Fruit fly (Drosophila melanogaster): ENCODE measurements around the gene Cpr65Az.

Gene Cpr65Az

dm6 chr3L:6129591-6129990, 31.0 kb upstream of the Cpr65Az start:
- TF ChIP-seq D1 (tag; optimal IDR thresholded peaks at IDR 0.05), result peak; percentile 20
- TF ChIP-seq Snoo (tag; optimal IDR thresholded peaks at IDR 0.05), result no peak

DNA sequence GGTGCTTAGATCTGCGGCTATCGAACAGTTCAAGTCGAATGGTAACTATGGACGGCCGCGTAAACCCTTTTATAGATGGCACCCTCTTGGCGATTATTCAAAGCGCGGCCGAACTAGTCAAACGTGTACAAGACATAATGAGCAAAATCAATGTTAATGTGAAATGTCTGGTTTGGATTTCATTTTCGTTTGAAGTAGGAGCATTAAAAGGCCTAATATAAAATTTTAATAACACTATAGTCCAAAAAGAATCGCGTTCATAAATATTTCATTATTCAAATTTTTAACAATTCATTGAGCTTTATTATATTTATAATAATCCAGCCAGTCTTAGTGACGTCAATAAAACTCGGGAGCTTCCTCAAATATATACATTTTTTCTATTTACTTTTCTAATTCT, 29.7 kb upstream of the Cpr65Az start, which contains the start of gene Lcp65Ag3:
TSS of gene Lcp65Ag3 (minus strand) at position 46 of the 400 bp plus-strand sequence.
- TF ChIP-seq Pif1A (GFP tag; optimal IDR thresholded peaks at IDR 0.05) (no peak), CG8301 (tag; optimal IDR thresholded peaks at IDR 0.05) (no peak), gl (tag; optimal IDR thresholded peaks at IDR 0.05) (no peak), Pif1B (GFP tag; optimal IDR thresholded peaks at IDR 0.05) (no peak), D1 (tag; optimal IDR thresholded peaks at IDR 0.05) (no peak), CG14655 (GFP tag; optimal IDR thresholded peaks at IDR 0.05) (no peak), CG15710 (tag; optimal IDR thresholded peaks at IDR 0.05) (no peak), CG12605 (GFP tag; IDR thresholded peaks at IDR 0.05) (no peak), CG17806 (tag; optimal IDR thresholded peaks at IDR 0.05) (no peak), EcR (GFP tag; optimal IDR thresholded peaks at IDR 0.05) (no peak), CG13204 (GFP tag; optimal IDR thresholded peaks at IDR 0.05) (no peak)

dm6 chr3L:6132009-6132408, 28.6 kb upstream of the Cpr65Az start, which contains the start of gene Cpr65Au:
Gene Cpr65Au (minus strand): TSS chr3L:6132109.
- TF ChIP-seq rn (GFP tag; IDR thresholded peaks at IDR 0.05) (0 out of 2 replicates have a peak, but pooled peaks have one; percentile 9), CG14655 (GFP tag; optimal IDR thresholded peaks at IDR 0.05) (no peak)

DNA sequence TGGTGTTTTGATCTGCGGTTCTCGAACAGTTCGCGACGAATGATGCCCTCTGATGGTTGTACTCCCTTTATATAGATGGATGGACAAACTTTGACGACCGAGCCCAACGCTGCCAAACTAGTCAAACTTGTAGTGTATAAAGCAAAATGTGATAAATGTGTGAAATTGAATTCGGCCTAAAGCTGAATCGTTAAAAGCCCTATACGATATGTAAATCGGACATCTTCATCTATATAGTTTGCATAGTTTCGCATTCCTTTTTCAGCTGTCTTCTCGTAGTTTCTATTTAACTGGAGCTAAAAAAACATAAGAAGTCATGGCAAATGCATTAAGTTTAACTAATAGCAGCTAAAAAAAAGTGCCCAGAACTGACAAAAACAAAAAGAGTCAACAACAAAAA, 27.1 kb upstream of the Cpr65Az start, which contains the start of gene Lcp65Ag2:
TSS of gene Lcp65Ag2 (minus strand) at position 48 of the 400 bp plus-strand sequence.
- TF ChIP-seq CG32121 (GFP tag; IDR thresholded peaks at IDR 0.05) (no peak), fd96Ca (GFP tag; IDR thresholded peaks at IDR 0.05) (no peak), EcR (GFP tag; optimal IDR thresholded peaks at IDR 0.05) (no peak), CG15710 (tag; optimal IDR thresholded peaks at IDR 0.05) (no peak), CG14655 (GFP tag; optimal IDR thresholded peaks at IDR 0.05) (no peak), Pif1B (GFP tag; optimal IDR thresholded peaks at IDR 0.05) (no peak), Pif1A (GFP tag; optimal IDR thresholded peaks at IDR 0.05) (no peak), Snoo (tag; optimal IDR thresholded peaks at IDR 0.05) (no peak), CG9948 (tag; optimal IDR thresholded peaks at IDR 0.05) (no peak), CG10348 (GFP tag; IDR thresholded peaks at IDR 0.05) (no peak), Ets98B (GFP tag; IDR thresholded peaks at IDR 0.05) (no peak), gl (tag; optimal IDR thresholded peaks at IDR 0.05) (no peak), CG13204 (GFP tag; optimal IDR thresholded peaks at IDR 0.05) (no peak), CG8159 (tag; optimal IDR thresholded peaks at IDR 0.05) (no peak), CG8301 (tag; optimal IDR thresholded peaks at IDR 0.05) (no peak), D1 (tag; optimal IDR thresholded peaks at IDR 0.05) (no peak), CG4496 (GFP tag; IDR thresholded peaks at IDR 0.05) (no peak), CG17806 (tag; optimal IDR thresholded peaks at IDR 0.05) (no peak), CG34367 (tag; optimal IDR thresholded peaks at IDR 0.05) (no peak)

DNA sequence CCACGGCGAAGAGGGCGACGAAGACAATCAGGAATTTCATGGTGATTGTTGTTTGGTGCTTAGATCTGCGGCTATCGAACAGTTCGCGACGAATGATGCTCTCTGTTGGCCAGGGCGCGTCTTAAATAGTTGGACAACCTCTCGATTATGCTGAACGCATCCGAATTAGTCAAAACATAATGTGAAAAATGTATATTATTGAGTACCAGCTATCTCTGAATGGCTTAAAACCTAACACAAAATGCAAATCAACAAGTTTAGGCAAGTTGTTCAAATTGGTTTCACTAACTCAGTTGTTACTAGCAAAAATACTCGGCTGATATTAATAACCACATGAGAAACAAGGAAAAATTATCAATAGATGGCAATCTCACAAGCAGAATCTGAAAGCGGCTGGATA, 25.4 kb upstream of the Cpr65Az start, which contains the start of gene Lcp65Ag1:
TSS of gene Lcp65Ag1 (minus strand) at position 101 of the 400 bp plus-strand sequence.
- no peak for TF ChIP-seq gl (tag; optimal IDR thresholded peaks at IDR 0.05)
- no peak for TF ChIP-seq fd96Ca (GFP tag; IDR thresholded peaks at IDR 0.05)
- TF ChIP-seq CG17806 (tag; optimal IDR thresholded peaks at IDR 0.05), result no peak
- TF ChIP-seq CG32121 (GFP tag; IDR thresholded peaks at IDR 0.05), result no peak

- TF ChIP-seq CG14655 (GFP tag; optimal IDR thresholded peaks at IDR 0.05) (no peak), CG10348 (GFP tag; IDR thresholded peaks at IDR 0.05) (no peak), CG4496 (GFP tag; IDR thresholded peaks at IDR 0.05) (no peak), Ets98B (GFP tag; IDR thresholded peaks at IDR 0.05) (no peak), Pif1B (GFP tag; optimal IDR thresholded peaks at IDR 0.05) (no peak)
Observed at dm6 chr3L:6136691-6137090, 23.9 kb upstream of the Cpr65Az start, which contains the start of gene Lcp65Af. Gene Lcp65Af (minus strand): TSS chr3L:6136791.

DNA sequence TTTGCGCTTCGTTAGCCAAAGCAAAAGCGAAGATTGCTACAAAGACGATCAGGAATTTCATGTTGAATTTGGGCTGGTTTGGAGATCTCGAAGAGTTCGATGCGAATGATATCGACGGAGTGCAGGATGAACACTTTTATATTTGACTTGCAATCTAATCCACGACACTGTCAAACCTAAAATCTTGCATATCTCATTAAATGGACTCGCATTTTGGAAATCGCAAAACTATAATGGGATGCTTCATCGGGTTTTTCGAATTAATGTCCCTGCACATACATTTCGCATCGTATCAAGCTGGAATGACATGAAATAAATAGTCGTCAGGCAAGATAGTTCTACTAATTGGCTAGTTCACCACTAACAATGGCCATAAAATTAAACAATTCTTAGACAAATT, 22.6 kb upstream of the Cpr65Az start, which contains the start of gene Lcp65Ae:
TSS of gene Lcp65Ae (minus strand) at position 101 of the 400 bp plus-strand sequence.
- TF ChIP-seq gl (tag; optimal IDR thresholded peaks at IDR 0.05) (no peak), CG10348 (GFP tag; IDR thresholded peaks at IDR 0.05) (no peak)

- no peak for TF ChIP-seq CG17806 (tag; optimal IDR thresholded peaks at IDR 0.05)
- TF ChIP-seq CG14655 (GFP tag; optimal IDR thresholded peaks at IDR 0.05), result no peak
- TF ChIP-seq CG8301 (tag; optimal IDR thresholded peaks at IDR 0.05), result no peak
- no peak for TF ChIP-seq Snoo (tag; optimal IDR thresholded peaks at IDR 0.05)
- TF ChIP-seq Pif1A (GFP tag; optimal IDR thresholded peaks at IDR 0.05), result no peak
- TF ChIP-seq rn (GFP tag; IDR thresholded peaks at IDR 0.05), result no peak
Observed at dm6 chr3L:6138586-6138985, 22.0 kb upstream of the Cpr65Az start.

Measured in whole organism, pupa.